Fruit fly (Drosophila melanogaster): ENCODE data around the gene NUCB1.

Gene NUCB1

DNA sequence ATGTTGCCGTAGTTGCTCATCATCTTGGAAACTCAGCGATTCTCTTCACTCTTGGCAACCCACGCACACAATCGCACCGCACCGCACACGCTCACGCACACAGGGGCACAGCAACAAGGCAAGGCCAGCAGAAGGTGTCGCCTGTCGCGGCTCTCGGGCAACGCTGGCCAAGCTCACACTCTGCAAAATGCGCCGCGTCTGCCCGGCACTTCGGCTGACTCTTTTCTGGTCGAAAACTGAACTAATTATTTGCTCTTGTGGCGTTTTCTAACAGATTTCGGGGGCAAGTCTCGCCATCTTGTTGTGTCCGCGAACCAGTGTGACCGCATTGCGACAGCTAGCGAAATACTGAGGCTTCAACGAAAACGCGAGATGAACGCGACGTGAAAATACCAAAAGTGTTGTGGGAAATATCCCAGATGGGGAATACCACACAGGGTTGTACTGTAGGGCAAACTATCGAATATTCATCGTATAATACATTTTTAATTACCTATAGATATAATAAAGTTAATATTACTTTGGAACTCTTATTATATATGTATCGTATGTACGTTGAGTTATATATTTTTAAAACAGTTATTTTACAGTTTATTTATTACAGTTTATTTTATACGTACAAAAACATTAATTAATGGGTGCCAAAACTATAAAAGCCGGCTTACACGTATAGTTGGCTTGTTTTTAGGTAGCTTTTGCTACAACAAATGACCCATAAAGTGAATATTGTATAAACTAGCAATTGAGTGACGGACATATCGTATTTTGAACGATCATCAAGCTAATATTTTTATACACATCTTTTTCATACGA lies 44.3 kb upstream of the NUCB1 start, which contains the start of the genes MED19 and CG7430:
Gene MED19 (minus strand): TSS at position 333 of the 813 bp plus-strand sequence.
Gene CG7430 (plus strand): TSS at position 748 of the 813 bp plus-strand sequence.
- TF ChIP-seq net (GFP tag; optimal IDR thresholded peaks at IDR 0.05) (no peak), esn (GFP tag; optimal IDR thresholded peaks at IDR 0.05) (peak; percentile 20), Smox (GFP tag; optimal IDR thresholded peaks at IDR 0.05) (no peak), svp (GFP tag) (peak; percentile 69), CG34406 (GFP tag; optimal IDR thresholded peaks at IDR 0.05) (no peak), Hr38 (GFP tag; optimal IDR thresholded peaks at IDR 0.05) (no peak), CG6163 (GFP tag; IDR thresholded peaks at IDR 0.05) (peak; percentile 46; the same call in 1 of the 3 replicates), CG8319 (GFP tag; optimal IDR thresholded peaks at IDR 0.05) (no peak), CG10631 (GFP tag; optimal IDR thresholded peaks at IDR 0.05) (no peak), eg (GFP tag; IDR thresholded peaks at IDR 0.05) (peak; percentile 29; the same call in 1 of the 3 replicates), ss (GFP tag; optimal IDR thresholded peaks at IDR 0.05) (peak in 1 of 2 experiments; percentile 64), CG9139 (GFP tag; optimal IDR thresholded peaks at IDR 0.05) (no peak), spab (GFP tag; optimal IDR thresholded peaks at IDR 0.05) (no peak), CG16779 (tag; optimal IDR thresholded peaks at IDR 0.05) (no peak), CG1621 (tag; optimal IDR thresholded peaks at IDR 0.05) (peak; percentile 10), Gug (GFP tag; IDR thresholded peaks at IDR 0.05) (no peak), Eip78C (GFP tag) (peak; percentile 56), CG6808 (GFP tag; optimal IDR thresholded peaks at IDR 0.05) (no peak), CG8632 (GFP tag; optimal IDR thresholded peaks at IDR 0.05) (peak; percentile 7), CG15336 (GFP tag; IDR thresholded peaks at IDR 0.05) (peak; percentile 51; the same call in 1 of the 2 replicates), CG6276 (GFP tag; optimal IDR thresholded peaks at IDR 0.05) (no peak), lz (GFP tag; optimal IDR thresholded peaks at IDR 0.05) (peak; percentile 19), CG6854 (GFP tag; optimal IDR thresholded peaks at IDR 0.05) (peak; percentile 79), CG11294 (GFP tag; IDR thresholded peaks at IDR 0.05) (no peak), CG8119 (GFP tag; IDR thresholded peaks at IDR 0.05) (peak; percentile 33; the same call in 1 of the 3 replicates), Met (GFP tag; optimal IDR thresholded peaks at IDR 0.05) (no peak), fd59A (GFP tag; optimal IDR thresholded peaks at IDR 0.05) (no peak), Blimp-1 (GFP tag; optimal IDR thresholded peaks at IDR 0.05) (no peak), cyc (GFP tag; optimal IDR thresholded peaks at IDR 0.05) (peak; percentile 2), Ets21C (GFP tag; optimal IDR thresholded peaks at IDR 0.05) (no peak), vri (GFP tag; optimal IDR thresholded peaks at IDR 0.05) (peak; percentile 23), Sox15 (GFP tag; optimal IDR thresholded peaks at IDR 0.05) (no peak)

DNA sequence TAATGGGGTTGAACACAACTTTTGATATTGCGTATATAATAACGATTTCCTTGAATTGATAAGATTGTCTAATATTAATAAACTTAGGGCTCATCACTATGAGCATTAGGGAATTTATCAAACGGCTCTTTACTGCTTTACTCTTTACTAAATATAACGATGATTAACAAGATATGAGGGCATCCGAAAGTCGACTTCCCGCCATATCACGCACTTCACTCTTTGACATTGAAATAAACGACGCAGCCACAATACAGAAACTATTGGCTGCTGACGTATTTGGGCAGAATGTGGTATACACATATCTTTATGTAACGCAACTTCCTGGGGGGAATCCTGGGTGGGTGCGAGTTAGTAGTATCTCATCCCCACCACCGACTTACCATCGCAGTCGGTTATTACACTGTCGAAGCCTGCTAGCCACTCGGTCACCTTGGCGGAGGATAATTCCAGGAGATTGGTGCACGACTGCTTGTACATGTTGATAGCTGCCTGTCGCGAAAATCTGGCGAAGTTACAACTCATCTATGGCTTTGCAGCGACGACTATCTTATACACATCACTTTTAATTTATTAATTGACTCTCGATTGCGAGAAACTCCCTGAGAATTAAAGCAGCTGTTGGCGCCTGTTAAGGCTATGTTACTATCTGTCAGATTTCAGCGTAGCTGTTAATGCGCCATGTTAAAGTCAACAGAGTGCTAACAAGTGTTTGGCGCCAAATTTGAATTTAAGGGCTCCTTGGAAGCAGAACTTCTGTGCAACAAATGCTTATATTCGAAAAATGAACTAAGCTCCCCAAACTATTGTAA lies 41.0 kb upstream of the NUCB1 start, which contains the start of gene CG5567:
Gene CG5567 (minus strand): TSS at position 653 of the 812 bp plus-strand sequence.
- TF ChIP-seq fd59A (GFP tag; optimal IDR thresholded peaks at IDR 0.05) (no peak), CG6808 (GFP tag; optimal IDR thresholded peaks at IDR 0.05) (no peak), CG10631 (GFP tag; optimal IDR thresholded peaks at IDR 0.05) (no peak), Gug (GFP tag; IDR thresholded peaks at IDR 0.05) (no peak), Ets96B (tag; optimal IDR thresholded peaks at IDR 0.05) (no peak), salr (GFP tag; optimal IDR thresholded peaks at IDR 0.05) (no peak), Hr4 (GFP tag; optimal IDR thresholded peaks at IDR 0.05) (no peak), Sox14 (GFP tag; optimal IDR thresholded peaks at IDR 0.05) (peak; percentile 14), CG32006 (GFP tag; optimal IDR thresholded peaks at IDR 0.05) (peak; percentile 28), spab (GFP tag; optimal IDR thresholded peaks at IDR 0.05) (no peak), CG6792 (GFP tag; optimal IDR thresholded peaks at IDR 0.05) (no peak), net (GFP tag; optimal IDR thresholded peaks at IDR 0.05) (no peak), fd85E (GFP tag; optimal IDR thresholded peaks at IDR 0.05) (no peak), CG8119 (GFP tag; IDR thresholded peaks at IDR 0.05) (no peak), eg (GFP tag; IDR thresholded peaks at IDR 0.05) (peak; percentile 33; the same call in 1 of the 3 replicates), CG1621 (tag; optimal IDR thresholded peaks at IDR 0.05) (no peak), achi (GFP tag; optimal IDR thresholded peaks at IDR 0.05) (peak; percentile 98), OdsH (GFP tag; optimal IDR thresholded peaks at IDR 0.05) (no peak), Eip93F (GFP tag; optimal IDR thresholded peaks at IDR 0.05) (no peak), CG8319 (GFP tag; optimal IDR thresholded peaks at IDR 0.05) (no peak), CG3032 (tag; optimal IDR thresholded peaks at IDR 0.05) (peak; percentile 74), CG16779 (tag; optimal IDR thresholded peaks at IDR 0.05) (no peak), Sox102F (GFP tag; optimal IDR thresholded peaks at IDR 0.05) (no peak), Eip78C (GFP tag) (peak; percentile 56), esn (GFP tag; optimal IDR thresholded peaks at IDR 0.05) (peak; percentile 16), dsx (GFP tag; optimal IDR thresholded peaks at IDR 0.05; ENCODE audit: poor library complexity, severe bottlenecking) (no peak), topi (GFP tag; optimal IDR thresholded peaks at IDR 0.05) (no peak)
